Worm (Caenorhabditis elegans) whole organism, mixed stage, embryonic: ENCODE results near the gene clec-22.

ENCODE experiments used
- M03D4.4 ChIP-seq: sonication (generic microtip); optimal IDR thresholded peaks from 2 replicates; lab custom pipeline; 2017; ENCODE audit warnings: mild to moderate bottlenecking, missing genetic modification characterization, missing compliant biosample characterization
- bed-3 ChIP-seq: fragments of 200-800 bp; sonication (Bioruptor generic); optimal IDR thresholded peaks from 3 replicates; lab custom pipeline; 2018; ENCODE audit warnings: mild to moderate bottlenecking, missing genetic modification characterization, moderate library complexity, missing compliant biosample characterization
- blmp-1 ChIP-seq: fragments of 150-350 bp; optimal IDR thresholded peaks from 2 replicates; lab custom pipeline; 2014; ENCODE audit warnings: missing biosample characterization, missing genetic modification characterization
- ceh-43 ChIP-seq: fragments of 200-800 bp; sonication (Bioruptor generic); optimal IDR thresholded peaks from 2 replicates; lab custom pipeline; 2018; ENCODE audit warnings: mild to moderate bottlenecking, missing genetic modification characterization, moderate library complexity, missing compliant biosample characterization
- ces-1 ChIP-seq: fragments of 150-350 bp; optimal IDR thresholded peaks from 2 replicates; lab custom pipeline; 2014; ENCODE audit warnings: missing biosample characterization, missing genetic modification reagents, missing genetic modification characterization
- drap-1 ChIP-seq: fragments of 200-800 bp; sonication (Bioruptor generic); optimal IDR thresholded peaks from 3 replicates; lab custom pipeline; 2018; ENCODE audit warnings: mild to moderate bottlenecking, missing genetic modification characterization, missing compliant biosample characterization
- elt-1 ChIP-seq: sonication (generic microtip); optimal IDR thresholded peaks from 2 replicates; lab custom pipeline; 2017; ENCODE audit warnings: missing genetic modification characterization, mild to moderate bottlenecking, missing compliant biosample characterization, antibody characterized with exemption, moderate library complexity, borderline replicate concordance; ENCODE audit not compliant: insufficient read depth
- elt-3 ChIP-seq: fragments of 150-350 bp; optimal IDR thresholded peaks from 2 replicates; lab custom pipeline; 2014; ENCODE audit warnings: missing biosample characterization, missing genetic modification characterization
- flh-1 ChIP-seq: fragments of 200-800 bp; sonication (Bioruptor generic); optimal IDR thresholded peaks from 2 replicates; lab custom pipeline; 2018; ENCODE audit warnings: mild to moderate bottlenecking, missing genetic modification characterization, moderate library complexity, missing compliant biosample characterization
- ham-2 ChIP-seq: fragments of 200-800 bp; sonication (Bioruptor generic); optimal IDR thresholded peaks from 2 replicates; lab custom pipeline; 2018; ENCODE audit warnings: mild to moderate bottlenecking, missing genetic modification characterization, missing compliant biosample characterization
- hlh-1 ChIP-seq: fragments of 150-350 bp; optimal IDR thresholded peaks from 2 replicates; lab custom pipeline; 2014; ENCODE audit warnings: missing biosample characterization, missing genetic modification reagents, missing genetic modification characterization
- lsy-2 ChIP-seq: fragments of 150-350 bp; optimal IDR thresholded peaks from 2 replicates; lab custom pipeline; 2014; ENCODE audit warnings: missing biosample characterization, missing genetic modification characterization
- mab-5 ChIP-seq: fragments of 150-350 bp; optimal IDR thresholded peaks from 2 replicates; lab custom pipeline; 2014; ENCODE audit warnings: missing biosample characterization, missing genetic modification characterization
- mep-1 ChIP-seq: fragments of 150-350 bp; optimal IDR thresholded peaks from 2 replicates; lab custom pipeline; 2017; ENCODE audit warnings: missing biosample characterization, missing genetic modification reagents, missing genetic modification characterization, inconsistent platforms
- mls-2 ChIP-seq: sonication (generic microtip); optimal IDR thresholded peaks from 2 replicates; lab custom pipeline; 2016; ENCODE audit warnings: mild to moderate bottlenecking, missing genetic modification characterization, moderate library complexity, missing compliant biosample characterization
- nhr-12 ChIP-seq: fragments of 150-350 bp; optimal IDR thresholded peaks from 2 replicates; lab custom pipeline; 2014; ENCODE audit warnings: missing biosample characterization, missing genetic modification characterization
- nhr-2 ChIP-seq: fragments of 150-350 bp; optimal IDR thresholded peaks from 2 replicates; lab custom pipeline; 2014; ENCODE audit warnings: missing biosample characterization, missing genetic modification characterization
- nhr-28 ChIP-seq: fragments of 150-350 bp; optimal IDR thresholded peaks from 2 replicates; lab custom pipeline; 2014; ENCODE audit warnings: missing biosample characterization, missing genetic modification characterization
- nhr-76 ChIP-seq: sonication (generic microtip); optimal IDR thresholded peaks from 2 replicates; lab custom pipeline; 2017; ENCODE audit warnings: missing biosample characterization, missing genetic modification characterization
- pha-4 ChIP-seq: fragments of 150-350 bp; optimal IDR thresholded peaks from 2 replicates; lab custom pipeline; 2018; ENCODE audit warnings: missing biosample characterization, missing genetic modification reagents, missing genetic modification characterization
- snpc-4 ChIP-seq: fragments of 150-350 bp; optimal IDR thresholded peaks from 2 replicates; lab custom pipeline; 2014; ENCODE audit warnings: missing biosample characterization, missing genetic modification characterization
- tbx-8 ChIP-seq: fragments of 200-800 bp; sonication (Bioruptor generic); optimal IDR thresholded peaks from 2 replicates; lab custom pipeline; 2018; ENCODE audit warnings: mild to moderate bottlenecking, missing genetic modification characterization, moderate library complexity, missing compliant biosample characterization
- unc-120 ChIP-seq: sonication (generic microtip); optimal IDR thresholded peaks from 2 replicates; lab custom pipeline; 2017; ENCODE audit warnings: missing genetic modification characterization, missing compliant biosample characterization; ENCODE audit not compliant: poor library complexity, severe bottlenecking
- unc-39 ChIP-seq: fragments of 150-350 bp; optimal IDR thresholded peaks from 2 replicates; lab custom pipeline; 2014; ENCODE audit warnings: missing biosample characterization, missing genetic modification characterization
- unc-62 ChIP-seq: fragments of 150-350 bp; optimal IDR thresholded peaks from 2 replicates; lab custom pipeline; 2014; ENCODE audit warnings: missing biosample characterization, missing genetic modification reagents, missing genetic modification characterization
- zip-8 ChIP-seq: fragments of 150-350 bp; optimal IDR thresholded peaks from 2 replicates; lab custom pipeline; 2014; ENCODE audit warnings: missing biosample characterization, missing genetic modification characterization
- ztf-11 ChIP-seq: fragments of 150-350 bp; optimal IDR thresholded peaks from 2 replicates; lab custom pipeline; 2014; ENCODE audit warnings: missing biosample characterization, missing genetic modification characterization

clec-22 gene

DNA sequence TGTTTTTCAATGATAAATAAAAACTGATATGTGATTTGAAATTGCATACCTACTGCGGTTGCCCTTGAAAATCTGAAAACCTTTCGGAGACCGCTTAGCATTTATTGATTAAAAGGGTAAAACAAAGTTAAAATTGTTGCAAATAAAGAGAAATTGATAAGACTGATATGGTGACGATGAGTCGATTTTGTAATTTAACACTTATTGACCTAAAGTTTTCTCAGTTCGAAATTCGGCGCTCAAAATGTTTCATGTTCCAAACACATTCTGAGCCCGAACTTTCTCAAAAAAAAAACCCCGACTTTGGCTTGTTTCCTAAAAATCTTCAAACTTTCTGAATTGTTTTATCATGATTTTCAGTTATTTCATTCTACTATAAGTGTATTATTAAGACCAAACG, 17.3 kb upstream of the clec-22 start, which contains the start of gene clec-40:
clec-40 (minus strand) TSS at position 101 of the 400 bp plus-strand sequence.
- TF ChIP-seq mep-1: no peak
- no peak for TF ChIP-seq mls-2 (tag; lab: Kevin White, UChicago)
- no peak for TF ChIP-seq ham-2
- TF ChIP-seq drap-1 (GFP tag; lab: Kevin White, UChicago): no peak
- no peak for TF ChIP-seq unc-39 (tag; lab: Kevin White, UChicago)
- TF ChIP-seq nhr-12 (tag; lab: Kevin White, UChicago): no peak
- no peak for TF ChIP-seq nhr-28 (tag; lab: Kevin White, UChicago)
- TF ChIP-seq tbx-8 (GFP tag; lab: Kevin White, UChicago): no peak
- TF ChIP-seq zip-8 (tag; lab: Kevin White, UChicago): no peak
- no peak for TF ChIP-seq hlh-1
- no peak for TF ChIP-seq snpc-4 (tag; lab: Kevin White, UChicago)
- TF ChIP-seq flh-1 (GFP tag; lab: Kevin White, UChicago): no peak
- TF ChIP-seq elt-3 (tag; lab: Kevin White, UChicago): no peak
- TF ChIP-seq bed-3 (GFP tag; lab: Kevin White, UChicago): no peak
- no peak for TF ChIP-seq mab-5 (tag; lab: Kevin White, UChicago)

DNA sequence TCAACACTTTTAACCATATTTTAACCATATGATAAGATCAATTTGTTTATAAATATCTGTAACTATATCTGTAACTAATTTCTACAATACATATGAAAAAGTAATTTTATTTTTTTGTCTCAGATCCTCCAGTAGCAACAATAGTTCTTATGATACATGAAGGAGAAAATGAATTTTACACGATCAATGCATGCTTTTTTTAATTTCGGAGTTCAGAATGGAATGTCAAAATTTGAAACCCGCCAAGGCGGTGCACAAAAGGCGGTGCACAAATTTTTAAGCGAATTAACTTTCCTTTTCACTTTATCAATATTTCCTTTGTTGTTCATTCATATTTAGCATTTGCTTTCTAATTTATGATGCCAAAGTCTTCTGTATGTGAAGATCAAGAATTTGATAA, 15.3 kb upstream of the clec-22 start, which contains the start of gene clec-25:
clec-25 (plus strand) TSS at position 301 of the 400 bp plus-strand sequence.
- no peak for TF ChIP-seq pha-4 (tag; lab: Kevin White, UChicago)
- no peak for TF ChIP-seq unc-39 (tag; lab: Kevin White, UChicago)
- no peak for TF ChIP-seq blmp-1
- TF ChIP-seq nhr-12 (tag; lab: Kevin White, UChicago): no peak
- TF ChIP-seq nhr-2 (tag; lab: Kevin White, UChicago): no peak

ce11 chrV:16848498-16848897, 9.7 kb upstream of the clec-22 start, which contains the start of the genes clec-36 and clec-26:
Gene clec-36 (minus strand): TSS chrV:16848598.
Gene clec-26 (plus strand): TSS chrV:16848611.
- TF ChIP-seq mls-2 (tag; lab: Kevin White, UChicago) (no peak), hlh-1 (no peak), mep-1 (no peak), snpc-4 (tag; lab: Kevin White, UChicago) (no peak), flh-1 (GFP tag; lab: Kevin White, UChicago) (no peak), elt-1 (no peak), lsy-2 (tag; lab: Kevin White, UChicago) (no peak), blmp-1 (no peak), ztf-11 (no peak), nhr-28 (tag; lab: Kevin White, UChicago) (no peak), unc-39 (tag; lab: Kevin White, UChicago) (no peak)
- TF ChIP-seq, all 35 proteins: peak for 0

ce11 chrV:16852002-16852401, 6.2 kb upstream of the clec-22 start, which contains the start of gene clec-37:
Gene clec-37 (minus strand): TSS chrV:16852102.
- TF ChIP-seq blmp-1 (no peak), unc-62 (GFP tag; lab: Kevin White, UChicago) (no peak), elt-3 (tag; lab: Kevin White, UChicago) (no peak), ceh-43 (GFP tag; lab: Kevin White, UChicago) (no peak), mls-2 (tag; lab: Kevin White, UChicago) (no peak), drap-1 (GFP tag; lab: Kevin White, UChicago) (no peak)

ce11 chrV:16853956-16854683, 4.1 kb upstream of the clec-22 start, which contains the start of the genes clec-35 and clec-27:
Gene clec-35 (minus strand): TSS chrV:16854056.
Gene clec-27 (plus strand): TSS chrV:16854633.
- no peak for TF ChIP-seq nhr-2 (tag; lab: Kevin White, UChicago)
- no peak for TF ChIP-seq bed-3 (GFP tag; lab: Kevin White, UChicago)
- TF ChIP-seq hlh-1: no peak
- no peak for TF ChIP-seq tbx-8 (GFP tag; lab: Kevin White, UChicago)
- no peak for TF ChIP-seq nhr-28 (tag; lab: Kevin White, UChicago)
- TF ChIP-seq drap-1 (GFP tag; lab: Kevin White, UChicago): no peak
- no peak for TF ChIP-seq ces-1
- TF ChIP-seq M03D4.4: no peak

ce11 chrV:16861719-16862118, 3.5 kb downstream of the clec-22 start, which contains the start of the genes clec-32 and clec-24:
Gene clec-32 (minus strand): TSS chrV:16861819.
Gene clec-24 (plus strand): TSS chrV:16862012.
- TF ChIP-seq nhr-2 (tag; lab: Kevin White, UChicago) (no peak), pha-4 (tag; lab: Kevin White, UChicago) (no peak), ztf-11 (no peak), unc-120 (tag; lab: Kevin White, UChicago) (no peak), nhr-76 (no peak), elt-3 (tag; lab: Kevin White, UChicago) (no peak), elt-1 (no peak), blmp-1 (no peak), ceh-43 (GFP tag; lab: Kevin White, UChicago) (no peak), lsy-2 (tag; lab: Kevin White, UChicago) (no peak)
- TF ChIP-seq, all 35 proteins: peak for 0
